Fruit fly (Drosophila melanogaster) whole organism, wandering third instar larva: ENCODE results near the gene CG2991.

Experiments used
- Abd-B ChIP-seq: fragments of >200 bp; optimal IDR thresholded peaks from 2 replicates; lab custom pipeline; 2017; ENCODE audit warnings: missing biosample characterization, missing genetic modification characterization
- Dfd ChIP-seq: fragments of >200 bp; optimal IDR thresholded peaks from 2 replicates; lab custom pipeline; 2017; ENCODE audit warnings: missing biosample characterization, missing genetic modification characterization
- Jra ChIP-seq: sonication (Bioruptor generic); optimal IDR thresholded peaks from 2 replicates; lab custom pipeline; 2016; ENCODE audit warnings: missing biosample characterization, missing genetic modification characterization
- N ChIP-seq: fragments of >200 bp; optimal IDR thresholded peaks from 2 replicates; lab custom pipeline; 2018; ENCODE audit warnings: missing biosample characterization, missing external identifiers, missing genetic modification characterization
- Sp1 ChIP-seq: fragments of 200-800 bp; sonication (Bioruptor generic); optimal IDR thresholded peaks from 3 replicates; lab custom pipeline; 2019; ENCODE audit warnings: missing biosample characterization, mild to moderate bottlenecking, missing genetic modification characterization, moderate library complexity
- br ChIP-seq: fragments of 200-800 bp; sonication (Bioruptor generic); optimal IDR thresholded peaks from 2 replicates; lab custom pipeline; 2016; ENCODE audit warnings: missing biosample characterization, missing genetic modification characterization
- h ChIP-seq: fragments of 200-800 bp; sonication (Bioruptor generic); optimal IDR thresholded peaks from 3 replicates; lab custom pipeline; 2016; ENCODE audit warnings: missing biosample characterization, mild to moderate bottlenecking, missing genetic modification characterization
- lola ChIP-seq: fragments of >200 bp; optimal IDR thresholded peaks from 2 replicates; lab custom pipeline; 2017; ENCODE audit warnings: missing biosample characterization, missing genetic modification characterization
- psq ChIP-seq: fragments of 200-800 bp; sonication (Bioruptor generic); optimal IDR thresholded peaks from 3 replicates; lab custom pipeline; 2017; ENCODE audit warnings: missing biosample characterization, mild to moderate bottlenecking, missing genetic modification characterization, moderate library complexity
- rgr ChIP-seq: fragments of 200-800 bp; sonication (Bioruptor generic); optimal IDR thresholded peaks from 3 replicates; lab custom pipeline; 2016; ENCODE audit warnings: missing biosample characterization, mild to moderate bottlenecking, missing genetic modification characterization
- sv ChIP-seq: fragments of 200-800 bp; sonication (Bioruptor generic); optimal IDR thresholded peaks from 3 replicates; lab custom pipeline; 2016; ENCODE audit warnings: missing biosample characterization, missing genetic modification characterization

DNA sequence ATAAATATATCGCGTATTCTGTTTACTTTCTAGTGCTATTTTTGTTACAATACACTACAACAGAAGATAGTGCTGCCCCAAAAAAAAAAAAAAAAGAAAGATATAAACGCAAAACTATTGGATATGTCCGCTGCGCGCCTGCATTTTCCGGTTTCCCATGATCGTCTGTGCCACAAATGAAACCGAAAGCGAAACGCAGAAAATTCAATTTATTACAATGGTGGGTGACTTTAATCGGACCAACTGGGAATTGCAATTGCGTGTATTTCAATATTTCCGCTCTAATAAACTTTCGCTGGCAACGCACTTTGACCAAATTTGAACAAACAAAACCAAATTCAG lies 5.6 kb downstream of the CG2991 start:
- TF ChIP-seq psq (GFP tag; lab: Kevin White, UChicago) (no peak), Abd-B (GFP tag; lab: Kevin White, UChicago) (no peak), N (GFP tag; lab: Kevin White, UChicago) (no peak), sv (GFP tag; lab: Kevin White, UChicago) (no peak), br (no peak), lola (GFP tag; lab: Kevin White, UChicago) (no peak), rgr (no peak), Sp1 (GFP tag; lab: Kevin White, UChicago) (no peak), Dfd (GFP tag; lab: Kevin White, UChicago) (no peak), Jra (GFP tag; lab: Kevin White, UChicago) (no peak), h (GFP tag; lab: Kevin White, UChicago) (no peak)
